Worm (Caenorhabditis elegans): Measurements from ENCODE around the gene Y6E2A.5.

Y6E2A.5 gene

ce11 chrV:15732209-15732608 lies 13.7 kb upstream of the Y6E2A.5 start, which contains the start of gene str-38:
Gene str-38 (minus strand): TSS chrV:15732309.
- TF ChIP-seq ces-1 (GFP tag; optimal IDR thresholded peaks at IDR 0.05) (no peak), ham-2 (GFP tag; optimal IDR thresholded peaks at IDR 0.05) (no peak), ztf-11 (tag; optimal IDR thresholded peaks at IDR 0.05) (no peak), bed-3 (GFP tag; optimal IDR thresholded peaks at IDR 0.05) (no peak), tbx-8 (GFP tag; optimal IDR thresholded peaks at IDR 0.05) (no peak), elt-3 (tag; optimal IDR thresholded peaks at IDR 0.05) (no peak), pha-4 (tag; optimal IDR thresholded peaks at IDR 0.05) (no peak), ceh-43 (GFP tag; optimal IDR thresholded peaks at IDR 0.05) (no peak), cnd-1 (tag; optimal IDR thresholded peaks at IDR 0.05) (no peak), nhr-28 (tag; optimal IDR thresholded peaks at IDR 0.05) (no peak), M03D4.4 (tag; optimal IDR thresholded peaks at IDR 0.05) (no peak), lin-32 (GFP tag; optimal IDR thresholded peaks at IDR 0.05) (no peak), sem-2 (GFP tag; optimal IDR thresholded peaks at IDR 0.05) (no peak), ceh-39 (tag; optimal IDR thresholded peaks at IDR 0.05) (no peak), unc-39 (tag; optimal IDR thresholded peaks at IDR 0.05) (no peak)

- TF ChIP-seq unc-39 (tag; optimal IDR thresholded peaks at IDR 0.05) (no peak), ceh-83 (GFP tag; optimal IDR thresholded peaks at IDR 0.05) (no peak), nhr-12 (tag; optimal IDR thresholded peaks at IDR 0.05) (no peak), ces-1 (GFP tag; optimal IDR thresholded peaks at IDR 0.05) (no peak), unc-62 (GFP tag; optimal IDR thresholded peaks at IDR 0.05) (no peak), flh-1 (GFP tag; optimal IDR thresholded peaks at IDR 0.05) (no peak), pha-4 (tag; optimal IDR thresholded peaks at IDR 0.05) (no peak)
These were observed 12.0 kb upstream of the Y6E2A.5 start, which contains the start of gene Y6E2A.10 for ce11 chrV:15730459-15730858. Gene Y6E2A.10 (minus strand): TSS chrV:15730559.

ce11 chrV:15726610-15727009 lies 8.1 kb upstream of the Y6E2A.5 start, which contains the start of the genes irld-57 and sfxn-1.3:
Gene irld-57 (minus strand): TSS chrV:15726710.
Gene sfxn-1.3 (plus strand): TSS chrV:15726841.
- TF ChIP-seq lin-32 (GFP tag; optimal IDR thresholded peaks at IDR 0.05) (no peak), mep-1 (tag; optimal IDR thresholded peaks at IDR 0.05) (no peak), mls-2 (tag; optimal IDR thresholded peaks at IDR 0.05) (no peak)

ce11 chrV:15721888-15722287 lies 3.4 kb upstream of the Y6E2A.5 start, which contains the start of gene srh-140:
Gene srh-140 (plus strand): TSS chrV:15722188.
- TF ChIP-seq nhr-237 (tag; optimal IDR thresholded peaks at IDR 0.05) (no peak), M03D4.4 (tag; optimal IDR thresholded peaks at IDR 0.05) (no peak), snpc-4 (tag; optimal IDR thresholded peaks at IDR 0.05) (no peak), flh-1 (GFP tag; optimal IDR thresholded peaks at IDR 0.05) (no peak), cnd-1 (tag; optimal IDR thresholded peaks at IDR 0.05) (no peak), drap-1 (GFP tag; optimal IDR thresholded peaks at IDR 0.05) (no peak), unc-39 (tag; optimal IDR thresholded peaks at IDR 0.05) (no peak), nhr-2 (tag; optimal IDR thresholded peaks at IDR 0.05) (no peak), sptf-1 (tag; optimal IDR thresholded peaks at IDR 0.05) (no peak), sem-2 (GFP tag; optimal IDR thresholded peaks at IDR 0.05) (no peak), ceh-83 (GFP tag; optimal IDR thresholded peaks at IDR 0.05) (no peak), ham-2 (GFP tag; optimal IDR thresholded peaks at IDR 0.05) (no peak), nhr-12 (tag; optimal IDR thresholded peaks at IDR 0.05) (no peak), elt-3 (tag; optimal IDR thresholded peaks at IDR 0.05) (no peak), mep-1 (tag; optimal IDR thresholded peaks at IDR 0.05) (no peak), lin-13 (tag; optimal IDR thresholded peaks at IDR 0.05) (no peak), unc-62 (GFP tag; optimal IDR thresholded peaks at IDR 0.05) (no peak)

ce11 chrV:15721431-15721830 lies 3.0 kb upstream of the Y6E2A.5 start:
- TF ChIP-seq mab-5 (tag; optimal IDR thresholded peaks at IDR 0.05), result no peak

- no peak for TF ChIP-seq nhr-237 (tag; optimal IDR thresholded peaks at IDR 0.05)
- TF ChIP-seq unc-62 (GFP tag; optimal IDR thresholded peaks at IDR 0.05), result no peak
- TF ChIP-seq nhr-12 (tag; optimal IDR thresholded peaks at IDR 0.05), result no peak
- no peak for TF ChIP-seq ceh-39 (tag; optimal IDR thresholded peaks at IDR 0.05)
- TF ChIP-seq ham-2 (GFP tag; optimal IDR thresholded peaks at IDR 0.05), result no peak
- no peak for TF ChIP-seq mls-2 (tag; optimal IDR thresholded peaks at IDR 0.05)
- no peak for TF ChIP-seq snpc-4 (tag; optimal IDR thresholded peaks at IDR 0.05)
- no peak for TF ChIP-seq mab-5 (tag; optimal IDR thresholded peaks at IDR 0.05)
These were observed 1.1 kb upstream of the Y6E2A.5 start, which contains the start of gene Y6E2A.7 for ce11 chrV:15719570-15719969. Gene Y6E2A.7 (plus strand): TSS chrV:15719870.

Data from whole organism, mixed stage, embryonic.